Worm (Caenorhabditis elegans) whole organism, L2 larva: ENCODE measurements around the gene F37A8.1.

Experiments
- fos-1 ChIP-seq: fragments of 150-350 bp; optimal IDR thresholded peaks from 2 replicates; lab custom pipeline; 2014; ENCODE audit warnings: missing biosample characterization, missing genetic modification characterization
- nhr-237 ChIP-seq: fragments of 150-350 bp; optimal IDR thresholded peaks from 2 replicates; lab custom pipeline; 2014; ENCODE audit warnings: missing biosample characterization, missing genetic modification characterization
- nhr-77 ChIP-seq: fragments of 150-350 bp; optimal IDR thresholded peaks from 2 replicates; lab custom pipeline; 2014; ENCODE audit warnings: missing biosample characterization, missing genetic modification characterization
- unc-62 ChIP-seq: fragments of 150-350 bp; optimal IDR thresholded peaks from 2 replicates; lab custom pipeline; 2014; ENCODE audit warnings: missing biosample characterization, missing genetic modification reagents, missing genetic modification characterization
- ztf-4 ChIP-seq: fragments of 150-350 bp; optimal IDR thresholded peaks from 2 replicates; lab custom pipeline; 2014; ENCODE audit warnings: missing biosample characterization, missing genetic modification characterization

ce11 chrIII:3954828-3955227, 26.6 kb downstream of the F37A8.1 start:
- TF ChIP-seq unc-62 (GFP tag; lab: Kevin White, UChicago): no peak
- TF ChIP-seq nhr-237 (tag; lab: Kevin White, UChicago): no peak
- TF ChIP-seq nhr-77 (tag; lab: Kevin White, UChicago): no peak
- no peak for TF ChIP-seq fos-1 (tag; lab: Kevin White, UChicago)
- peak; percentile 20 for TF ChIP-seq ztf-4
